Fruit fly (Drosophila melanogaster): ENCODE data around the gene CG2100.

CG2100 gene

DNA sequence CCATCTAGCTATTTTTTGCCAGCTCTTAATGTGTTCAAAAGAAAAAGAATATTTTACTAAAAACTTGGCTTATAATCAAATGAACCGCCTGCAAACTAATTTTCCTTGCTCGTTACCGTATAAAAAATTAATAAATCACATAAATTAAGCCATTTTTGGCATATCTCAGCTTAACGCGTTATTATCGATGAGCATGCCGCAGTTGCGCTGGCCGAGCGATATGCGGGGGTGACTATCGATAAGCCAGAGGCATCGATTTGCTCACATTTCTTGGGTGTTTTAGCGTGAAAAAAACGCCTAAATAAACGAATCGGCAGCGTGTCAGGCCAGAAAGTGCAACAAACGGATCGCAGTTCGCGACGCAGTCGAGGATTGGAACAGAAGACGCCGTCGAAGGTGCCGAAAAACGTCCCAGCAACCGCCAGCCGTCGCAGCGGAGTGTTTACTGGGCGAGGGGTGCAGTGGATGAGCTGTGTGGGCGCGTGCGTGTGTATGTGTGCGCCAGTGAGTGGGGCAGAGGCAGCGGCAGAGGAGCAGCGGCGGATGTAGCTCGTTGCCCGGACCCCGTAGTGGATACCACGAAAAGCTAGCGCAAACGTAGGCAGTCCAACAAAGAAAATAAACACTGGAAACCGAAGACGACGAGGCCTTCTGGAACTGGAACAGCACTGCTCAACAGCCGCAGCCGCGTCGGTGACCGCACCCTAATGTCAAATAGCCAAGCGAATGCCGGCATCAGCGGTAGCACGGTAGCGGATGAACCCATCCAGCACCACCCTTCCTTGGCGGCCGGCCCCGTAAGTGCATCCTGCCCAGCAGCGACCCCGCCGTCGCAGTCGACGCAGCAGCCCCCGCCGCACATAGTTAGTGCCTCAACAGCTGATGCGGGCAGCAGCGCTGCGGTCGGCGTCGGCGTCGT, 6.4 kb upstream of the CG2100 start, which contains the start of the genes Sym and Madm (continued):
- TF ChIP-seq Hmx (GFP tag; optimal IDR thresholded peaks at IDR 0.05) = peak; percentile 18
- no peak for TF ChIP-seq CG31365 (tag; optimal IDR thresholded peaks at IDR 0.05)
- no peak for TF ChIP-seq CG12236 (GFP tag; optimal IDR thresholded peaks at IDR 0.05)
- TF ChIP-seq disco-r (GFP tag; optimal IDR thresholded peaks at IDR 0.05) = no peak
- peak; percentile 41 to 47 for TF ChIP-seq Pdp1 (GFP tag; optimal IDR thresholded peaks at IDR 0.05)
- peak; percentile 96 for TF ChIP-seq MESR4 (GFP tag; optimal IDR thresholded peaks at IDR 0.05)
- TF ChIP-seq gsb (GFP tag; IDR thresholded peaks at IDR 0.05) = no peak
- TF ChIP-seq pfk (GFP tag; optimal IDR thresholded peaks at IDR 0.05) = no peak
- TF ChIP-seq B-H1 (GFP tag; IDR thresholded peaks at IDR 0.05) = no peak
- TF ChIP-seq CG14710 (tag; optimal IDR thresholded peaks at IDR 0.05) = peak; percentile 68
- no peak for TF ChIP-seq luna (GFP tag; optimal IDR thresholded peaks at IDR 0.05)
- no peak for TF ChIP-seq gt (GFP tag; IDR thresholded peaks at IDR 0.05)
- peak; percentile 19 for TF ChIP-seq Antp (GFP tag; optimal IDR thresholded peaks at IDR 0.05)
- TF ChIP-seq kah (GFP tag; optimal IDR thresholded peaks at IDR 0.05) = no peak
- TF ChIP-seq CG3995 (GFP tag; optimal IDR thresholded peaks at IDR 0.05) = peak; percentile 61
- peak; percentile 42 for TF ChIP-seq pho (GFP tag; optimal IDR thresholded peaks at IDR 0.05)
- no peak for TF ChIP-seq fd3F (GFP tag; optimal IDR thresholded peaks at IDR 0.05)
- peak; percentile 86 for TF ChIP-seq CG13287 (GFP tag; IDR thresholded peaks at IDR 0.05; ENCODE audit: partially characterized antibody)
- TF ChIP-seq tgo (GFP tag; IDR thresholded peaks at IDR 0.05) = 0 out of 3 replicates have a peak, but pooled peaks have one; percentile 44
- TF ChIP-seq CG6175 (GFP tag; IDR thresholded peaks at IDR 0.05) = no peak
- no peak for TF ChIP-seq CkIIα-i1 (GFP tag; IDR thresholded peaks at IDR 0.05)
- TF ChIP-seq dysf (GFP tag; IDR thresholded peaks at IDR 0.05) = peak; percentile 7; the same call in 1 of the 3 replicates
- TF ChIP-seq CG1024 (GFP tag; IDR thresholded peaks at IDR 0.05) = no peak
- TF ChIP-seq E2f1 (GFP tag; IDR thresholded peaks at IDR 0.05) = no peak
- no peak for TF ChIP-seq z (GFP tag; IDR thresholded peaks at IDR 0.05)
- TF ChIP-seq Hr78 (GFP tag; optimal IDR thresholded peaks at IDR 0.05) = no peak
- peak in 1 of 2 experiments; percentile 50 for TF ChIP-seq crp (GFP tag; optimal IDR thresholded peaks at IDR 0.05)
- peak; percentile 94 for TF ChIP-seq HLH4C (GFP tag; IDR thresholded peaks at IDR 0.05; ENCODE audit: partially characterized antibody)
- peak in 1 of 2 experiments; percentile 50 for TF ChIP-seq Hr51 (GFP tag; optimal IDR thresholded peaks at IDR 0.05)
- TF ChIP-seq CG15011 (GFP tag; optimal IDR thresholded peaks at IDR 0.05) = no peak
- no peak for TF ChIP-seq fru (optimal IDR thresholded peaks at IDR 0.05)
- no peak for TF ChIP-seq HLHmδ (GFP tag; optimal IDR thresholded peaks at IDR 0.05)
- no peak for TF ChIP-seq CG15601 (tag; optimal IDR thresholded peaks at IDR 0.05)
- TF ChIP-seq CG9727 (GFP tag; optimal IDR thresholded peaks at IDR 0.05) = peak; percentile 50
- no peak for TF ChIP-seq Deaf1 (tag; optimal IDR thresholded peaks at IDR 0.05)
- TF ChIP-seq Doc3 (GFP tag; IDR thresholded peaks at IDR 0.05; ENCODE audit: partially characterized antibody) = peak; percentile 83
- no peak for TF ChIP-seq danr (GFP tag; IDR thresholded peaks at IDR 0.05)
- TF ChIP-seq Sox100B (GFP tag; optimal IDR thresholded peaks at IDR 0.05) = no peak
- TF ChIP-seq CG2875 (GFP tag; optimal IDR thresholded peaks at IDR 0.05) = no peak
- TF ChIP-seq Dip3 (GFP tag; optimal IDR thresholded peaks at IDR 0.05) = peak; percentile 43
- TF ChIP-seq CG3281 (GFP tag; optimal IDR thresholded peaks at IDR 0.05) = peak; percentile 24
- TF ChIP-seq CG32532 (GFP tag; IDR thresholded peaks at IDR 0.05) = no peak
- TF ChIP-seq abd-A (tag; optimal IDR thresholded peaks at IDR 0.05) = no peak
- TF ChIP-seq CG13296 (GFP tag; optimal IDR thresholded peaks at IDR 0.05) = no peak
- TF ChIP-seq CG34224 (GFP tag; IDR thresholded peaks at IDR 0.05; ENCODE audit: partially characterized antibody) = peak; percentile 75
- TF ChIP-seq CG3065 (GFP tag; optimal IDR thresholded peaks at IDR 0.05) = no peak
- TF ChIP-seq chif (GFP tag; optimal IDR thresholded peaks at IDR 0.05) = peak in 1 of 2 experiments; percentile 4
- TF ChIP-seq PHDP (tag; optimal IDR thresholded peaks at IDR 0.05) = peak; percentile 31

Measured in whole organism, embryonic.